Fruit fly (Drosophila melanogaster) whole organism, prepupa: ENCODE data around the gene Bem46.

Experiments
- Blimp-1 ChIP-seq: fragments of 200-800 bp; sonication (Bioruptor generic); optimal IDR thresholded peaks from 3 replicates; lab custom pipeline; 2017; ENCODE audit warnings: missing biosample characterization, missing genetic modification characterization, mild to moderate bottlenecking, moderate library complexity, missing genetic modification reagents
- CG10631 ChIP-seq: fragments of 200-800 bp; sonication (Bioruptor generic); optimal IDR thresholded peaks from 2 replicates; lab custom pipeline; 2016; ENCODE audit warnings: missing biosample characterization, missing genetic modification characterization
- CG10669 ChIP-seq: fragments of 200-800 bp; sonication (Bioruptor generic); optimal IDR thresholded peaks from 3 replicates; lab custom pipeline; 2018; ENCODE audit warnings: missing biosample characterization, mild to moderate bottlenecking, missing genetic modification characterization, moderate library complexity
- CG11294 ChIP-seq: fragments of 200-800 bp; sonication (Bioruptor generic); IDR thresholded peaks from 2 replicates; pipeline ENCODE4 v1.3.6; 2022; ENCODE audit warnings: missing biosample characterization, missing genetic modification characterization
- CG11902 ChIP-seq: fragments of 200-800 bp; sonication (Bioruptor generic); optimal IDR thresholded peaks from 3 replicates; lab custom pipeline; 2016; ENCODE audit warnings: missing biosample characterization, missing genetic modification characterization
- CG15336 ChIP-seq: fragments of 200-800 bp; sonication (Bioruptor generic); IDR thresholded peaks from 2 replicates; pipeline ENCODE4 v1.3.6; 2022; ENCODE audit warnings: missing biosample characterization, missing genetic modification characterization
- CG1621 ChIP-seq: fragments of 200-800 bp; sonication (Bioruptor generic); optimal IDR thresholded peaks from 3 replicates; lab custom pipeline; 2018; ENCODE audit warnings: missing biosample characterization, mild to moderate bottlenecking, missing genetic modification characterization
- CG16779 ChIP-seq: fragments of 200-800 bp; sonication (Bioruptor generic); optimal IDR thresholded peaks from 3 replicates; lab custom pipeline; 2017; ENCODE audit warnings: missing biosample characterization, mild to moderate bottlenecking, missing genetic modification characterization
- CG3032 ChIP-seq: fragments of 200-800 bp; optimal IDR thresholded peaks from 2 replicates; lab custom pipeline; 2019; ENCODE audit warnings: missing biosample characterization, mild to moderate bottlenecking, missing genetic modification characterization, moderate library complexity
- CG31627 ChIP-seq: fragments of 200-800 bp; sonication (Bioruptor generic); optimal IDR thresholded peaks from 3 replicates; lab custom pipeline; 2016; ENCODE audit warnings: missing biosample characterization, missing genetic modification characterization
- CG32006 ChIP-seq: fragments of 200-800 bp; sonication (Bioruptor generic); optimal IDR thresholded peaks from 3 replicates; lab custom pipeline; 2017; ENCODE audit warnings: missing biosample characterization, mild to moderate bottlenecking, missing genetic modification characterization
- CG34406 ChIP-seq: fragments of 200-800 bp; sonication (Bioruptor generic); optimal IDR thresholded peaks from 3 replicates; lab custom pipeline; 2016; ENCODE audit warnings: missing biosample characterization, missing genetic modification characterization
- CG3919 ChIP-seq: fragments of 200-800 bp; sonication (Bioruptor generic); optimal IDR thresholded peaks from 3 replicates; lab custom pipeline; 2016; ENCODE audit warnings: missing biosample characterization, missing genetic modification characterization
- CG4318 ChIP-seq: fragments of 200-800 bp; sonication (Bioruptor generic); optimal IDR thresholded peaks from 3 replicates; lab custom pipeline; 2017; ENCODE audit warnings: missing biosample characterization, mild to moderate bottlenecking, missing genetic modification characterization
- CG6163 ChIP-seq: fragments of 200-800 bp; sonication (Bioruptor generic); IDR thresholded peaks from 3 replicates; pipeline ENCODE4 v1.3.6; 2022; ENCODE audit warnings: missing biosample characterization, missing genetic modification characterization
- CG6276 ChIP-seq: fragments of 200-800 bp; sonication (Bioruptor generic); optimal IDR thresholded peaks from 2 replicates; lab custom pipeline; 2017; ENCODE audit warnings: missing biosample characterization, mild to moderate bottlenecking, missing genetic modification characterization
- CG6792 ChIP-seq: fragments of 200-800 bp; sonication (Bioruptor generic); optimal IDR thresholded peaks from 3 replicates; lab custom pipeline; 2016; ENCODE audit warnings: missing biosample characterization, missing genetic modification characterization
- CG6808 ChIP-seq: fragments of 200-800 bp; sonication (Bioruptor generic); optimal IDR thresholded peaks from 3 replicates; lab custom pipeline; 2017; ENCODE audit warnings: missing biosample characterization, missing genetic modification characterization, mild to moderate bottlenecking, moderate library complexity, missing genetic modification reagents
- CG7368 ChIP-seq: fragments of 200-800 bp; sonication (Bioruptor generic); optimal IDR thresholded peaks from 3 replicates; lab custom pipeline; 2016; ENCODE audit warnings: missing biosample characterization, missing genetic modification characterization
- CG8119 ChIP-seq: fragments of 200-800 bp; sonication (Bioruptor generic); IDR thresholded peaks from 3 replicates; pipeline ENCODE4 v1.3.6; 2022; ENCODE audit warnings: missing biosample characterization, missing genetic modification characterization
- CG8319 ChIP-seq: fragments of 200-800 bp; sonication (Bioruptor generic); optimal IDR thresholded peaks from 3 replicates; lab custom pipeline; 2016; ENCODE audit warnings: missing biosample characterization, missing genetic modification characterization
- Eip78C ChIP-seq: fragments of 200-800 bp; sonication (Bioruptor generic); peaks from one replicate; lab custom pipeline; 2016; ENCODE audit warnings: missing biosample characterization, missing genetic modification characterization
- Eip93F ChIP-seq: fragments of 200-800 bp; sonication (Bioruptor generic); optimal IDR thresholded peaks from 2 replicates; lab custom pipeline; 2016; ENCODE audit warnings: missing biosample characterization, mild to moderate bottlenecking, missing genetic modification characterization
- Ets21C ChIP-seq: fragments of 200-800 bp; sonication (Bioruptor generic); optimal IDR thresholded peaks from 3 replicates; lab custom pipeline; 2016; ENCODE audit warnings: missing biosample characterization, missing genetic modification characterization
- Ets96B ChIP-seq: fragments of 200-800 bp; optimal IDR thresholded peaks from 2 replicates; lab custom pipeline; 2019; ENCODE audit warnings: missing biosample characterization, mild to moderate bottlenecking, missing genetic modification characterization, moderate library complexity
- Hr38 ChIP-seq: sonication (Bioruptor generic); optimal IDR thresholded peaks from 2 replicates; lab custom pipeline; 2016; ENCODE audit warnings: missing biosample characterization, missing genetic modification characterization
- Lpt ChIP-seq: fragments of 200-800 bp; sonication (Bioruptor generic); optimal IDR thresholded peaks from 3 replicates; lab custom pipeline; 2016; ENCODE audit warnings: missing biosample characterization, missing genetic modification characterization
- OdsH ChIP-seq: fragments of 200-800 bp; sonication (Bioruptor generic); optimal IDR thresholded peaks from 3 replicates; lab custom pipeline; 2016; ENCODE audit warnings: missing biosample characterization, missing genetic modification characterization
- Smox ChIP-seq: fragments of 200-800 bp; sonication (Bioruptor generic); optimal IDR thresholded peaks from 3 replicates; lab custom pipeline; 2016; ENCODE audit warnings: missing biosample characterization, missing genetic modification characterization
- Sox102F ChIP-seq: fragments of 200-800 bp; sonication (Bioruptor generic); optimal IDR thresholded peaks from 2 replicates; lab custom pipeline; 2016; ENCODE audit warnings: missing biosample characterization, mild to moderate bottlenecking, missing genetic modification characterization
- Sox14 ChIP-seq: fragments of 200-800 bp; sonication (Bioruptor generic); optimal IDR thresholded peaks from 3 replicates; lab custom pipeline; 2016; ENCODE audit warnings: missing biosample characterization, missing genetic modification characterization
- Sox15 ChIP-seq: fragments of 200-800 bp; sonication (Bioruptor generic); optimal IDR thresholded peaks from 3 replicates; lab custom pipeline; 2016; ENCODE audit warnings: missing biosample characterization, missing genetic modification characterization
- achi ChIP-seq: fragments of 200-800 bp; sonication (Bioruptor generic); optimal IDR thresholded peaks from 3 replicates; lab custom pipeline; 2016; ENCODE audit warnings: missing biosample characterization, missing genetic modification characterization
- cyc ChIP-seq: fragments of 200-800 bp; sonication (Bioruptor generic); optimal IDR thresholded peaks from 3 replicates; lab custom pipeline; 2016; ENCODE audit warnings: missing biosample characterization, missing genetic modification characterization
- dac ChIP-seq: fragments of 200-800 bp; sonication (Bioruptor generic); optimal IDR thresholded peaks from 2 replicates; lab custom pipeline; 2017; ENCODE audit warnings: missing biosample characterization, mild to moderate bottlenecking, missing genetic modification characterization
- dsx ChIP-seq: fragments of 200-800 bp; optimal IDR thresholded peaks from 3 replicates; lab custom pipeline; 2019; ENCODE audit warnings: missing biosample characterization, mild to moderate bottlenecking, missing genetic modification characterization, moderate library complexity; ENCODE audit not compliant: poor library complexity, severe bottlenecking
- eg ChIP-seq: fragments of 200-800 bp; sonication (Bioruptor generic); IDR thresholded peaks from 3 replicates; pipeline ENCODE4 v1.3.6; 2022; ENCODE audit warnings: missing biosample characterization, missing genetic modification characterization
- esn ChIP-seq: fragments of 200-800 bp; sonication (Bioruptor generic); optimal IDR thresholded peaks from 2 replicates; lab custom pipeline; 2016; ENCODE audit warnings: missing biosample characterization, mild to moderate bottlenecking, missing genetic modification characterization, moderate library complexity
- fd59A ChIP-seq: fragments of 200-800 bp; sonication (Bioruptor generic); optimal IDR thresholded peaks from 2 replicates; lab custom pipeline; 2017; ENCODE audit warnings: missing biosample characterization, mild to moderate bottlenecking, missing genetic modification characterization, missing genetic modification reagents
- fd85E ChIP-seq: fragments of 200-800 bp; sonication (Bioruptor generic); optimal IDR thresholded peaks from 3 replicates; lab custom pipeline; 2016; ENCODE audit warnings: missing biosample characterization, missing genetic modification characterization
- fkh ChIP-seq: fragments of 200-800 bp; sonication (Bioruptor generic); optimal IDR thresholded peaks from 3 replicates; lab custom pipeline; 2017; ENCODE audit warnings: missing biosample characterization, mild to moderate bottlenecking, missing genetic modification characterization, moderate library complexity
- net ChIP-seq: fragments of 200-800 bp; sonication (Bioruptor generic); optimal IDR thresholded peaks from 3 replicates; lab custom pipeline; 2016; ENCODE audit warnings: missing biosample characterization, missing genetic modification characterization
- spab ChIP-seq: fragments of 200-800 bp; sonication (Bioruptor generic); optimal IDR thresholded peaks from 2 replicates; lab custom pipeline; 2017; ENCODE audit warnings: missing biosample characterization, mild to moderate bottlenecking, missing genetic modification characterization, missing genetic modification reagents
- topi ChIP-seq: fragments of 200-800 bp; sonication (Bioruptor generic); optimal IDR thresholded peaks from 3 replicates; lab custom pipeline; 2016; ENCODE audit warnings: missing biosample characterization, missing genetic modification characterization
- vri ChIP-seq: fragments of 200-800 bp; sonication (Bioruptor generic); optimal IDR thresholded peaks from 3 replicates; lab custom pipeline; 2016; ENCODE audit warnings: missing biosample characterization, mild to moderate bottlenecking, missing genetic modification characterization

Bem46 gene

DNA sequence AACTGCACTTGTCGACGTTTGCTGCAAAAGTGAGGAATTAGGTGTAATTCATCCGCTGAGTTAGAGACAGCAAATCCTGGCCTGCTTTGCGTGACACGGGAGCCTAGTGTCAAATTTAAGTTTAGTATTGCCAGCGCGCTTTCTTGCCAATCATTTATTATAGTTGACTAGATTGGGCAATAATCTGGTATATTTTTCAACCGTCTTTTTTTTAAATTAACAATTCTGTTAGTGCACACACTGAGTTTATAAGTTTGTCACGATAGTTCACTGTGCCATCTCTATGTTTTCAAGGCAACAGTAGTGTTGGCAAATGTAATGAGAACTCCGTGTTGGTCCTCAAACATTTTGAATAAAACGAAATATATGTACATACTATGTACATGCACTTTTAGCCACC, 11.1 kb upstream of the Bem46 start, which contains the start of the genes CG9641 and CG3165 (continued):
- TF ChIP-seq Hr38 (GFP tag; lab: Kevin White, UChicago) (peak; percentile 15), Ets21C (GFP tag; lab: Kevin White, UChicago) (no peak), OdsH (GFP tag; lab: Kevin White, UChicago) (no peak), eg (GFP tag; lab: Robert Waterston, UW) (peak; percentile 83), CG6808 (no peak), CG7368 (GFP tag; lab: Kevin White, UChicago) (no peak), CG6792 (GFP tag; lab: Kevin White, UChicago) (no peak), CG4318 (GFP tag; lab: Kevin White, UChicago) (no peak), achi (no peak), CG8119 (peak; percentile 76; the same call in 2 of the 3 replicates), Sox15 (GFP tag; lab: Kevin White, UChicago) (peak; percentile 73), CG11902 (GFP tag; lab: Kevin White, UChicago) (peak; percentile 78), dac (no peak), net (GFP tag; lab: Kevin White, UChicago) (no peak), Sox102F (GFP tag; lab: Kevin White, UChicago) (no peak), CG6163 (GFP tag; lab: Robert Waterston, UW) (peak; percentile 80), CG3919 (GFP tag; lab: Kevin White, UChicago) (no peak), CG34406 (GFP tag; lab: Kevin White, UChicago) (no peak), CG11294 (GFP tag; lab: Robert Waterston, UW) (peak; percentile 66; the same call in 1 of the 2 replicates), Lpt (GFP tag; lab: Kevin White, UChicago) (no peak), dsx (no peak), CG8319 (no peak), vri (GFP tag; lab: Kevin White, UChicago) (no peak)

DNA sequence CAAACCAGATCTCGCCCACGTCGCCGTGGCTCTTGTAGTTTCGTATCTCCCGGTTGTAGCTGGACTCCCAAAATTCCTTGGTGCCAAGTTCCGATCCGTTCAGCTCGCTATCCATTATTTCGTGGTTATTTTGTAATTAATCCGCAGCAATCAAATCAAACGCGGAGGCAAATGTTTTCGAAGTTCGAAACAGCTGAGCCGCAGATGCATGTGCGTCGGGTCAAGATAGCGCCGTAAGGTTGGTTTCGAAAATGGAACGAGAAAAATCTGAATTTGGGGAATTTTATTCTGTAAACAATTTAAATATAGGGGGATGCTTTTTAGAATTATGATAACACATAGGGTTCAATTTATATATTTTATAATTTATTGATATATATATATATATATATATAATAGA, 8.8 kb upstream of the Bem46 start, which contains the start of gene CG9643:
Gene CG9643, minus strand, starts transcription at position 198 of the 400 bp plus-strand sequence.
- TF ChIP-seq CG6276 (GFP tag; lab: Kevin White, UChicago) = no peak
- no peak for TF ChIP-seq fd85E (GFP tag; lab: Kevin White, UChicago)
- TF ChIP-seq CG4318 (GFP tag; lab: Kevin White, UChicago) = no peak
- no peak for TF ChIP-seq dac
- TF ChIP-seq eg (GFP tag; lab: Robert Waterston, UW) = no peak
- no peak for TF ChIP-seq Eip93F (GFP tag; lab: Kevin White, UChicago)
- no peak for TF ChIP-seq CG1621 (tag; lab: Kevin White, UChicago)
- TF ChIP-seq CG3032 = no peak
- no peak for TF ChIP-seq CG10631 (GFP tag; lab: Kevin White, UChicago)
- TF ChIP-seq esn (GFP tag; lab: Kevin White, UChicago) = no peak
- no peak for TF ChIP-seq topi (GFP tag; lab: Kevin White, UChicago)
- no peak for TF ChIP-seq Sox14
- TF ChIP-seq Blimp-1 (GFP tag; lab: Kevin White, UChicago) = no peak
- no peak for TF ChIP-seq spab (GFP tag; lab: Kevin White, UChicago)
- no peak for TF ChIP-seq Smox
- TF ChIP-seq CG7368 (GFP tag; lab: Kevin White, UChicago) = no peak
- no peak for TF ChIP-seq CG11294 (GFP tag; lab: Robert Waterston, UW)
- TF ChIP-seq CG31627 = no peak
- no peak for TF ChIP-seq net (GFP tag; lab: Kevin White, UChicago)

DNA sequence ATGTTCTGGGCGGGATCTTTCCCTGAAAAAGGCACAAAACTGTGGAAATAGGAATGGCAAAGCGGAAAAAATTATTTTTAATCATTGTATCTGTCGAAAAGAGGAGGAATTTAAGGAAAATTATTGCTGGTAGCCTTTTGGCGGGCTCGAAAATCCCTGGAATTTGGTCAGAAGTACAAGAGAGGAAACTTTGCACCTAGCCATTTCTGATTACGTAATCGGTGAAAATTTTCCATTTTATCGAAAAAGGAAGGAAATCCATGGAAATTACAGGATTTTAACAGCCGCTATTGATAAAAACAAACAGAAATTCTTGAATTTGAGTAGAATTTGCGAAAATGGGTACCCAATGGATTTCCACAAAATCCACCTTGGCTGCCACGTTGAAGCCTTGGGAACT, 1.1 kb upstream of the Bem46 start:
- TF ChIP-seq CG3032 = no peak
- TF ChIP-seq CG34406 (GFP tag; lab: Kevin White, UChicago) = no peak
- no peak for TF ChIP-seq Eip78C (GFP tag; lab: Kevin White, UChicago)
- no peak for TF ChIP-seq CG32006 (GFP tag; lab: Kevin White, UChicago)
- no peak for TF ChIP-seq Ets96B
- TF ChIP-seq fd59A = no peak
- no peak for TF ChIP-seq dac
- no peak for TF ChIP-seq CG16779 (tag; lab: Kevin White, UChicago)
- TF ChIP-seq cyc (GFP tag; lab: Kevin White, UChicago) = no peak
- no peak for TF ChIP-seq fd85E (GFP tag; lab: Kevin White, UChicago)
- no peak for TF ChIP-seq CG10669 (GFP tag; lab: Kevin White, UChicago)
- TF ChIP-seq Sox15 (GFP tag; lab: Kevin White, UChicago) = no peak
- TF ChIP-seq spab (GFP tag; lab: Kevin White, UChicago) = no peak
- TF ChIP-seq esn (GFP tag; lab: Kevin White, UChicago) = no peak
- TF ChIP-seq Eip93F (GFP tag; lab: Kevin White, UChicago) = no peak
- no peak for TF ChIP-seq fkh
- TF ChIP-seq CG15336 (GFP tag; lab: Robert Waterston, UW) = no peak
